Worm (Caenorhabditis elegans) whole organism, L4 larva: ENCODE data around the gene somi-1.
A peak's percentile ranks its signal among the peaks of the same experiment; 100 is the strongest.

Experiments
- F37D6.2 ChIP-seq: sonication (generic microtip); optimal IDR thresholded peaks from 2 replicates; lab custom pipeline; 2016; ENCODE audit warnings: mild to moderate bottlenecking, missing genetic modification characterization, missing compliant biosample characterization
- T20F7.1 ChIP-seq: fragments of 200-800 bp; sonication (Bioruptor generic); optimal IDR thresholded peaks from 2 replicates; lab custom pipeline; 2018; ENCODE audit warnings: mild to moderate bottlenecking, missing genetic modification characterization, missing compliant biosample characterization
- Y48G9A.11 ChIP-seq: fragments of 200-800 bp; sonication (Bioruptor generic); IDR thresholded peaks from 2 replicates; pipeline ENCODE4 v1.3.6; 2022; ENCODE audit warnings: missing genetic modification reagents, missing genetic modification characterization, missing compliant biosample characterization
- aha-1 ChIP-seq: fragments of 150-350 bp; peaks from one replicate; lab custom pipeline; 2014; ENCODE audit warnings: missing biosample characterization, missing genetic modification characterization
- ama-1 ChIP-seq: fragments of 150-350 bp; optimal IDR thresholded peaks from 2 replicates; lab custom pipeline; 2014; ENCODE audit warnings: inconsistent platforms, mixed read lengths
- ceh-20 ChIP-seq: fragments of 200-800 bp; sonication (Bioruptor generic); IDR thresholded peaks from 2 replicates; pipeline ENCODE4 v1.3.6; 2022; ENCODE audit warnings: missing genetic modification reagents, missing genetic modification characterization, missing compliant biosample characterization
- ctbp-1 ChIP-seq: fragments of 200-800 bp; sonication (Bioruptor generic); IDR thresholded peaks from 2 replicates; pipeline ENCODE4 v1.3.6; 2022; ENCODE audit warnings: missing genetic modification reagents, missing genetic modification characterization, missing compliant biosample characterization
- dmd-8 ChIP-seq: fragments of 200-800 bp; sonication (Bioruptor generic); IDR thresholded peaks from 2 replicates; pipeline ENCODE4 v1.3.6; 2022; ENCODE audit warnings: missing genetic modification characterization, missing compliant biosample characterization
- dpl-1 ChIP-seq: fragments of 150-350 bp; optimal IDR thresholded peaks from 2 replicates; lab custom pipeline; 2014; ENCODE audit warnings: missing biosample characterization, missing genetic modification reagents, missing genetic modification characterization
- egl-27 ChIP-seq: sonication (generic microtip); optimal IDR thresholded peaks from 3 replicates; lab custom pipeline; 2017; ENCODE audit warnings: missing biosample characterization, missing genetic modification reagents, missing genetic modification characterization
- egl-43 ChIP-seq: fragments of 200-800 bp; sonication (Bioruptor generic); IDR thresholded peaks from 2 replicates; pipeline ENCODE4 v1.3.6; 2022; ENCODE audit warnings: missing genetic modification reagents, missing genetic modification characterization, missing compliant biosample characterization
- fos-1 ChIP-seq: fragments of 150-350 bp; optimal IDR thresholded peaks from 2 replicates; lab custom pipeline; 2014; ENCODE audit warnings: missing biosample characterization, missing genetic modification characterization
- lin-38 ChIP-seq: fragments of 200-800 bp; sonication (Bioruptor generic); IDR thresholded peaks from 2 replicates; pipeline ENCODE4 v1.3.6; 2022; ENCODE audit warnings: missing genetic modification reagents, missing genetic modification characterization, missing compliant biosample characterization
- madf-5 ChIP-seq, 2 experiments: fragments of 200-800 bp; sonication (Bioruptor generic); IDR thresholded peaks; 2 replicates each; pipeline ENCODE4 v1.3.6; 2022; ENCODE audit warnings: missing compliant biosample characterization in 2 of 2, missing genetic modification characterization in 2 of 2
- mep-1 ChIP-seq: fragments of 150-350 bp; sonication (generic microtip); optimal IDR thresholded peaks from 3 replicates; lab custom pipeline; 2014; ENCODE audit warnings: missing biosample characterization, missing genetic modification characterization
- mes-2 ChIP-seq: sonication (generic microtip); optimal IDR thresholded peaks from 2 replicates; lab custom pipeline; 2016; ENCODE audit warnings: missing genotype, mild to moderate bottlenecking, missing genetic modification characterization, missing compliant biosample characterization; ENCODE audit not compliant: poor library complexity, severe bottlenecking
- nhr-11 ChIP-seq: fragments of 150-350 bp; optimal IDR thresholded peaks from 2 replicates; lab custom pipeline; 2014; ENCODE audit warnings: missing biosample characterization, missing genetic modification characterization
- nhr-6 ChIP-seq: fragments of 150-350 bp; optimal IDR thresholded peaks from 2 replicates; lab custom pipeline; 2014; ENCODE audit warnings: missing biosample characterization, missing genetic modification characterization
- nhr-76 ChIP-seq: fragments of 150-350 bp; optimal IDR thresholded peaks from 2 replicates; lab custom pipeline; 2014; ENCODE audit warnings: missing biosample characterization, missing genetic modification characterization
- php-3 ChIP-seq: fragments of 200-800 bp; sonication (Bioruptor generic); IDR thresholded peaks from 2 replicates; pipeline ENCODE4 v1.3.6; 2022; ENCODE audit warnings: missing genetic modification reagents, missing genetic modification characterization, missing compliant biosample characterization
- rbr-2 ChIP-seq: sonication (generic microtip); optimal IDR thresholded peaks from 2 replicates; lab custom pipeline; 2016; ENCODE audit warnings: missing genotype, missing genetic modification characterization, missing compliant biosample characterization
- saeg-2 ChIP-seq: fragments of 200-800 bp; sonication (Bioruptor generic); IDR thresholded peaks from 2 replicates; pipeline ENCODE4 v1.3.6; 2022; ENCODE audit warnings: missing genetic modification reagents, missing genetic modification characterization, missing compliant biosample characterization
- spr-1 ChIP-seq: sonication (generic microtip); optimal IDR thresholded peaks from 2 replicates; lab custom pipeline; 2016; ENCODE audit warnings: mild to moderate bottlenecking, missing genetic modification characterization, missing compliant biosample characterization
- spr-3 ChIP-seq: fragments of 200-800 bp; sonication (Bioruptor generic); optimal IDR thresholded peaks from 2 replicates; lab custom pipeline; 2018; ENCODE audit warnings: mild to moderate bottlenecking, missing genetic modification characterization, missing compliant biosample characterization
- tag-97 ChIP-seq: fragments of 200-800 bp; sonication (Bioruptor generic); IDR thresholded peaks from 2 replicates; pipeline ENCODE4 v1.3.6; 2022; ENCODE audit warnings: missing genetic modification characterization, missing compliant biosample characterization
- unc-130 ChIP-seq: sonication (generic microtip); optimal IDR thresholded peaks from 2 replicates; lab custom pipeline; 2016; ENCODE audit warnings: missing genetic modification reagents, missing genetic modification characterization, missing compliant biosample characterization
- unc-62 ChIP-seq, 3 experiments: fragments of 150-350 bp in 1 of 3; sonication (generic microtip); optimal IDR thresholded peaks in 2 of 3; peaks in 1 of 3; 1 replicate in 1 of 3; 2 replicates in 2 of 3; lab custom pipeline; 2014 to 2017; ENCODE audit warnings: missing biosample characterization in 3 of 3, missing genetic modification characterization in 3 of 3, missing genetic modification reagents in 3 of 3, missing genotype in 1 of 3
- vab-7 ChIP-seq: fragments of 200-800 bp; sonication (Bioruptor generic); IDR thresholded peaks from 2 replicates; pipeline ENCODE4 v1.3.6; 2022; ENCODE audit warnings: missing genetic modification reagents, missing genetic modification characterization, missing compliant biosample characterization
- zfp-3 ChIP-seq: fragments of 200-800 bp; sonication (Bioruptor generic); conservative IDR thresholded peaks from 2 replicates; pipeline ENCODE4 v1.3.6; 2022; ENCODE audit warnings: missing genetic modification reagents, missing genetic modification characterization, missing compliant biosample characterization
- zip-2 ChIP-seq: fragments of 150-350 bp; optimal IDR thresholded peaks from 2 replicates; lab custom pipeline; 2014; ENCODE audit warnings: missing biosample characterization, missing genetic modification characterization

The somi-1 gene

DNA sequence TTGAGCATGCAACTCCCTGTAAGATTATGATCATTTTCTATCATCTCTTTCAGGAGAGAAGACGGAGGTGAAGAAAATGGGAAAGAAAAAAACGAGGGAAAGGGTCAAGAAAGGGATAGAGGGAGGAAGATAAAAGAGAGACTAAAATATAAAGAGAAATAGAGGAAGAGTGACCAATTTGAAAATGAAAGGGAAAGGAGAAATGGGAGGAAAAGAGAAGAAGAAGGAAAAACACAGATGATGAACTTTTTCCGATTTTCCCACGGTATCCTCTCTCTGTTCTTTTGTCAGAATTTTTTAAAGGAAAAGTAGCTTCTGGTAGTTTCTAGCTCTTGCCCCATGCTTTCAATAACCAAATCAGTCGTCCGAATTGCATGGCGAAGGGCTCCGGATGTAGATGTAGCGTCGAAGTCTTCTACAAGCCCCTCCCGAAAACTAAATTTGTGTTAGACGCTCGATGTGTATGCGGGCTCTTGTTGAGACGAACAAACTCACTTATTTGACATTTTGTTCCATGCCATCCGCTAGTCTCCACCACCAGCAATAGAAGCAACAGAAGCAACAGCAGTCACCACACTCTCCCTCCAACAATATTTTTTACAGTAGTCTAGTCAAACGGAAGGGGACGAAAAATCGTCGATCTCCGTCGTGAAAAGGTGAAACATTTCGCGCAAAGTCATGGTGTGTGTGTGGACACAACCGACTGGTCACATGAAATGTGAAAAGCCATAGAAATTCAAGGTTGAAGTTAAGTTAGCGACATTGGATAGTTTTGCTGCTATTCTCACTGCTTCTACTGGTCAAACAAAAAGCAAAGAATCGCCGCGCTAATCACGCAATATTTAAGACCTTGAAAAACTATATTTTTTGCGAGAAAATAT, at the start of gene somi-1 (continued):
- TF ChIP-seq nhr-11 (no peak), tag-97 (GFP tag; lab: Robert Waterston, UW) (no peak), Y48G9A.11 (GFP tag; lab: Robert Waterston, UW) (no peak), madf-5 (GFP tag; IDR thresholded peaks at IDR 0.05; lab: Robert Waterston, UW) (no peak)

DNA sequence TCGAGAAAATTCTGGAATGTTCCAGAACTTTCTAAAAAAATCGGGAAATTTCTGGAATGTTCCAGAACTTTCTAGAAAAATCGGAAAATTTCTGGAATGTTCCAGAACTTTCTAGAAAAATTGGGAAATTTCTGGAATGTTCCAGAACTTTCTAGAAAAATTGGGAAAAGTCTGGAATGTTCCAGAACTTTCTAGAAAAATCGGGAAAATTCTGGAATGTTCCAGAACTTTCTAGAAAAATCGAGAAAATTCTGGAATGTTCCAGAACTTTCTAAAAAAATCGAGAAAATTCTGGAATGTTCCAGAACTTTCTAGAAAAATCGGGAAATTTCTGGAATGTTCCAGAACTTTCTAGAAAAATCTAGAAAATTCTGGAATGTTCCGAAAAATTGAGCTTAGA, 49.1 kb upstream of the somi-1 start:
- TF ChIP-seq lin-38 (GFP tag; lab: Robert Waterston, UW), result peak; percentile 34; the same call in 1 of the 2 replicates

DNA sequence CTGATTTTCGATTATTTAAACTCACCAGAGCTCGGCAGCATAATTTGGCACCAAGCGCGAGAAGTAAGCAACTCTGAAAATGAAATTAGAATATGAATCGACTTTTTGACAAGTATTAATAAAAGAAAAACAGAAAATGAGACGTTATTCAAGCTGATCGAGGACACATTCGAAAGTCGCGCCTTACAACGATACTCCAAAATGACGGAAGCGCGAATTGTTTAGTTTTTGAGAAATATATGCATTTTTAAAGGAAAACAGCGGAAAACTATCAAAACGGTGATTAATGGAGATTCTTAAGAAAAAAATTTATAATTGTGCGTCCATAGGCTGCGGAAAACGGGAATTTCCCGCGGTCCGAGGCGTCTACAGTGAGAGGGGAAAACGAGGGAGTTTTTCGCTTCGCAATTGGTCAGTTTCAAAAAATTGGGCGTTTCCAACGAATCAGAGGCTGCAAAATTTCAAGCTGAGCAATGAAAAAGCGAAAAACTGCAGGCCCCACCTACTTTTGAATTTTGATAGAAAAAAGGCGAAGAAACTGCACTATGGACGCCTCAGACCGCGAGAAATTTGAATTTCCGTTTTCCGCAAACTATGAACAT, 46.4 kb upstream of the somi-1 start, which contains the start of gene mes-4:
Gene mes-4, minus strand, starts transcription at position 73 of the 602 bp plus-strand sequence.
- no peak for TF ChIP-seq ama-1 (lab: Kevin White, UChicago)
- peak in 1 of 2 experiments; percentile 78 for TF ChIP-seq unc-62 (GFP tag; optimal IDR thresholded peaks at IDR 0.05 in 1 of 2; lab: Kevin White, UChicago)
- no peak for TF ChIP-seq unc-62 (tag; optimal IDR thresholded peaks at IDR 0.05; lab: Kevin White, UChicago)
- peak; percentile 53 for TF ChIP-seq dpl-1 (GFP tag; lab: Kevin White, UChicago)
- no peak for TF ChIP-seq fos-1 (tag; lab: Kevin White, UChicago)
- peak; percentile 87 for TF ChIP-seq T20F7.1

DNA sequence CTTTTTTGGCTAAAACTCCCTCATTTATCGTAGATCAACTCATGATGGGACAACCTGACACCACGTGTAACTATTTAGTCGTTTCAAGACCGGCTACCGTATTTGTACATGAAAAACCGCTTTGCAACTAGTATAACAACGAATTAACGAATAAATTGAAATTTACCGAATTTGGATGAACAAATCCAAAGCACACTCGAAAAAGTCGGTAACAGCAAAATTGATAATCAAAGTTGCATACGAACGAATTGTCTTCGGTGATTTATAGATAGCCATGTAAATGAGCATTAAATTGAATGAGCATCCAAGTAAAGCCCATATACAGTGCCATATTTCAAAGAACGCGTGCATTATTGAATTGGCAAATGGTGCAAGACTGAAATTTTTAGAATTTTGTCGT, 41.2 kb upstream of the somi-1 start, which contains the start of gene srd-17:
Gene srd-17, minus strand, starts transcription at position 351 of the 400 bp plus-strand sequence.
- peak; percentile 97 for TF ChIP-seq aha-1
- TF ChIP-seq F37D6.2 (tag; lab: Kevin White, UChicago), result no peak

- TF ChIP-seq nhr-76 (tag; lab: Kevin White, UChicago) (no peak), mep-1 (tag; lab: Kevin White, UChicago) (no peak)
Measured at ce11 chrV:13428660-13429059, 37.5 kb upstream of the somi-1 start, which contains the start of gene srd-19. Gene srd-19, minus strand, starts transcription at chrV:13428760.

ce11 chrV:13427378-13427777, 36.2 kb upstream of the somi-1 start:
- TF ChIP-seq vab-7 (GFP tag; lab: Robert Waterston, UW) (no peak), dmd-8 (GFP tag; lab: Robert Waterston, UW) (no peak), zip-2 (no peak), unc-62 (GFP tag; optimal IDR thresholded peaks at IDR 0.05 in 1 of 2; lab: Kevin White, UChicago) (peak in 1 of 2 experiments; percentile 96), unc-62 (tag; optimal IDR thresholded peaks at IDR 0.05; lab: Kevin White, UChicago) (no peak)

- TF ChIP-seq mes-2 (tag; lab: Kevin White, UChicago) (no peak), spr-1 (tag; lab: Kevin White, UChicago) (no peak), zfp-3 (GFP tag; lab: Robert Waterston, UW) (no peak), ctbp-1 (GFP tag; lab: Robert Waterston, UW) (no peak), nhr-6 (tag; lab: Kevin White, UChicago) (no peak), dmd-8 (GFP tag; lab: Robert Waterston, UW) (no peak), unc-62 (GFP tag; optimal IDR thresholded peaks at IDR 0.05 in 1 of 2; lab: Kevin White, UChicago) (no peak), unc-62 (tag; optimal IDR thresholded peaks at IDR 0.05; lab: Kevin White, UChicago) (no peak), egl-43 (no peak), unc-130 (GFP tag; lab: Kevin White, UChicago) (no peak), zip-2 (no peak), rbr-2 (tag; lab: Kevin White, UChicago) (no peak), saeg-2 (GFP tag; lab: Robert Waterston, UW) (no peak), spr-3 (no peak), ceh-20 (GFP tag; lab: Robert Waterston, UW) (no peak), php-3 (GFP tag; lab: Robert Waterston, UW) (no peak), egl-27 (tag; lab: Kevin White, UChicago) (no peak), madf-5 (GFP tag; IDR thresholded peaks at IDR 0.05; lab: Robert Waterston, UW) (no peak)
Measured at ce11 chrV:13426764-13427163, 35.6 kb upstream of the somi-1 start, which contains the start of gene srd-18. Gene srd-18, minus strand, starts transcription at chrV:13426864.
